Fruit fly (Drosophila melanogaster): ENCODE measurements around the gene CG31522.
A peak's percentile ranks its signal among the peaks of the same experiment; 100 is the strongest.

CG31522 gene

DNA sequence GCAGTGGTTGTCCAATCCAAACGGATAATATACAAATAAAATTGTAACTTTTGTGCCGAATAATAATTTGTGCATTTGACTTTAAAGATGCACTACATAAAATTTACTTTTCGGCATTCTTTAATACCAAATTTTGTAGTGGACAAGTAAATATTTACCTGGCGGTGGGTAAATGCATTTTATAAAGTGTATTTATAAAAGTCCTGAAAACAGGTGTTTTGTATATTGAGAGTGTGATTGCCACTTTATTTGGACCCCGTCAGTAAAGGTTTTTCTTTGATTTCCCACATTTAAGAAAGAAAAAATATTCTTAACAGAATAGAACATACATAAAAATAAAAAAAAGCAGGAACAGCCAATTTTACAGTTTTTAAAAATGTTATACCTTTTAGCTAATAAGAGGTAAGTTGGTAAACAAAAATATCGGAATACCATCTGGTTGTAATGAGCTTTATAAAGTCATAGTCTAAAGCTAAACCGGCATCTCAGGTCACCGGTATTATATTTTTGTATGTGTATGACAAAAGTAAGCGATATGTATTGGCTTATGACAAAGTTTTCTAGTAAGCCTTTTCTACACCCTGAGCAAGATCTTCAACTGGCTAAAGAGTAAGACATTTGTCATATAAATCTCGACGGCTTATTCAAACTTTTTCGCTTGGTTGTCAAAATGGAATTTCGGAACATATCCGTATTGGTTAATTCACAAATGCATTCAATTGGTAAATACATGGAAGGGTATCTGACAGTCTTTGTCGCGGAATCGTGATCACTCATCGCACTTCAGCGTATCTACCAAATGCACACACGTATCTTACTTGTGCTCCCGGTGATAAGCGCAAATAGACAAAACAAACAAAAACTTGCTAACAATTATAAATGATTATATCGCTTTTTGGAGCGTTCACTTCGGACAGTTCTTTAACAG lies 67.8 kb downstream of the CG31522 start (continued):
- TF ChIP-seq CHES-1-like (GFP tag; optimal IDR thresholded peaks at IDR 0.05) (peak; percentile 80), CG13287 (GFP tag; IDR thresholded peaks at IDR 0.05; ENCODE audit: partially characterized antibody) (0 out of 2 replicates have a peak, but pooled peaks have one; percentile 16), CG1233 (GFP tag; optimal IDR thresholded peaks at IDR 0.05) (peak; percentile 75), sisA (GFP tag; IDR thresholded peaks at IDR 0.05) (peak; percentile 87), HLH54F (GFP tag; optimal IDR thresholded peaks at IDR 0.05) (peak; percentile 88), CG7271 (tag; optimal IDR thresholded peaks at IDR 0.05) (peak; percentile 15), Dp (GFP tag; optimal IDR thresholded peaks at IDR 0.05) (no peak), Hr3 (GFP tag; optimal IDR thresholded peaks at IDR 0.05) (peak; percentile 76), Nf-YC (tag; optimal IDR thresholded peaks at IDR 0.05) (peak; percentile 64), CG10147 (GFP tag; optimal IDR thresholded peaks at IDR 0.05) (peak; percentile 89), CG17612 (GFP tag; IDR thresholded peaks at IDR 0.05) (peak; percentile 48; the same call in 1 of the 2 replicates), Neu2 (GFP tag; optimal IDR thresholded peaks at IDR 0.05; ENCODE audit: borderline replicate concordance) (no peak), abd-A (tag; optimal IDR thresholded peaks at IDR 0.05) (no peak), CG18011 (GFP tag; optimal IDR thresholded peaks at IDR 0.05) (peak; percentile 68), Ravus (GFP tag; IDR thresholded peaks at IDR 0.05) (peak; percentile 56), CG8359 (GFP tag; optimal IDR thresholded peaks at IDR 0.05; ENCODE audit: borderline replicate concordance) (peak; percentile 65), corto (GFP tag; optimal IDR thresholded peaks at IDR 0.05) (peak; percentile 83), CG8290 (GFP tag; optimal IDR thresholded peaks at IDR 0.05) (no peak), CG8290 (tag; optimal IDR thresholded peaks at IDR 0.05) (peak in 1 of 2 experiments; percentile 97), CG6175 (GFP tag; IDR thresholded peaks at IDR 0.05) (peak; percentile 63; the same call in 1 of the 3 replicates), sens (GFP tag) (peak; percentile 95), CG30403 (GFP tag; optimal IDR thresholded peaks at IDR 0.05) (peak; percentile 84), toy (GFP tag; IDR thresholded peaks at IDR 0.05) (no peak), ham (GFP tag; IDR thresholded peaks at IDR 0.05) (peak; percentile 37; the same call in 1 of the 2 replicates), CG10979 (tag; optimal IDR thresholded peaks at IDR 0.05) (peak; percentile 84), CG6683 (GFP tag; optimal IDR thresholded peaks at IDR 0.05) (peak; percentile 66), CG30020 (tag; optimal IDR thresholded peaks at IDR 0.05) (peak; percentile 14), dmrt11E (tag; optimal IDR thresholded peaks at IDR 0.05) (peak; percentile 42), ranshi (GFP tag; IDR thresholded peaks at IDR 0.05) (peak; percentile 88; the same call in 1 of the 2 replicates), Taf1 (GFP tag; IDR thresholded peaks at IDR 0.05) (peak; percentile 70; the same call in 1 of the 2 replicates), tgo (GFP tag; IDR thresholded peaks at IDR 0.05) (peak; percentile 89), CG15269 (tag; optimal IDR thresholded peaks at IDR 0.05) (peak; percentile 92), lmd (GFP tag; IDR thresholded peaks at IDR 0.05) (peak; percentile 88), Fer1 (GFP tag; optimal IDR thresholded peaks at IDR 0.05) (peak; percentile 90), CG3407 (GFP tag; optimal IDR thresholded peaks at IDR 0.05) (peak; percentile 70), CG8388 (GFP tag; optimal IDR thresholded peaks at IDR 0.05) (peak; percentile 81), crol (GFP tag; IDR thresholded peaks at IDR 0.05) (no peak), BtbVII (GFP tag; optimal IDR thresholded peaks at IDR 0.05) (peak; percentile 84), trh (GFP tag; optimal IDR thresholded peaks at IDR 0.05) (peak; percentile 69), caup (GFP tag; optimal IDR thresholded peaks at IDR 0.05; ENCODE audit: severe bottlenecking) (peak; percentile 87), run (tag; optimal IDR thresholded peaks at IDR 0.05) (peak; percentile 69), Vsx1 (GFP tag; optimal IDR thresholded peaks at IDR 0.05) (peak; percentile 9), CG12391 (tag; optimal IDR thresholded peaks at IDR 0.05) (peak; percentile 88), stwl (tag; optimal IDR thresholded peaks at IDR 0.05) (no peak), Jarid2 (GFP tag; optimal IDR thresholded peaks at IDR 0.05) (no peak), bbx (GFP tag; IDR thresholded peaks at IDR 0.05; ENCODE audit: partially characterized antibody) (no peak), CG8478 (optimal IDR thresholded peaks at IDR 0.05) (no peak), eyg (GFP tag; optimal IDR thresholded peaks at IDR 0.05) (peak; percentile 85)
